Fruit fly (Drosophila melanogaster) whole organism, embryonic: ENCODE data around the gene BTBD9.

Source experiments
- Ada2b ChIP-seq: fragments of 200-800 bp; sonication (Bioruptor generic); IDR thresholded peaks from 2 replicates; pipeline ENCODE4 v1.3.6; 2022; ENCODE audit warnings: missing biosample characterization, missing genetic modification characterization
- BtbVII ChIP-seq: fragments of 200-800 bp; sonication (Bioruptor generic); optimal IDR thresholded peaks from 3 replicates; lab custom pipeline; 2017; ENCODE audit warnings: missing biosample characterization, mild to moderate bottlenecking, missing genetic modification characterization
- CG30020 ChIP-seq: fragments of 200-800 bp; optimal IDR thresholded peaks from 2 replicates; lab custom pipeline; 2019; ENCODE audit warnings: missing biosample characterization, mild to moderate bottlenecking, missing genetic modification characterization, moderate library complexity
- Dfd ChIP-seq, 2 experiments: fragments of >200 bp; optimal IDR thresholded peaks; 2 replicates each; lab custom pipeline; 2017; ENCODE audit warnings: missing biosample characterization in 2 of 2, missing genetic modification characterization in 2 of 2
- GATAe ChIP-seq: fragments of 200-800 bp; sonication (Bioruptor generic); conservative IDR thresholded peaks from 2 replicates; pipeline ENCODE4 v1.3.6; 2022; ENCODE audit warnings: missing biosample characterization, missing genetic modification characterization
- hth ChIP-seq: fragments of >200 bp; optimal IDR thresholded peaks from 2 replicates; lab custom pipeline; 2017; ENCODE audit warnings: inconsistent platforms

- TF ChIP-seq BtbVII (GFP tag; lab: Kevin White, UChicago) (no peak), Ada2b (GFP tag; lab: Robert Waterston, UW) (no peak), Dfd (GFP tag; optimal IDR thresholded peaks at IDR 0.05; lab: Kevin White, UChicago) (no peak), hth (lab: Kevin White, UChicago) (no peak), CG30020 (tag; lab: Kevin White, UChicago) (no peak), GATAe (GFP tag; lab: Robert Waterston, UW) (no peak)
These were observed 15.2 kb downstream of the BTBD9 start for dm6 chrX:10783374-10784064.
